Worm (Caenorhabditis elegans) whole organism, young adult: ENCODE data around the gene F47B8.18.

Source experiments
- C06A6.2 ChIP-seq: fragments of 200-800 bp; sonication (Bioruptor generic); conservative IDR thresholded peaks from 2 replicates; pipeline ENCODE4 v1.3.6; 2022; ENCODE audit warnings: missing genetic modification characterization, missing compliant biosample characterization
- D2030.7 ChIP-seq: fragments of 200-800 bp; sonication (Bioruptor generic); IDR thresholded peaks from 2 replicates; pipeline ENCODE4 v1.3.6; 2022; ENCODE audit warnings: missing genetic modification reagents, missing genetic modification characterization, missing compliant biosample characterization
- F22D6.2 ChIP-seq: sonication (generic microtip); optimal IDR thresholded peaks from 2 replicates; lab custom pipeline; 2016; ENCODE audit warnings: mild to moderate bottlenecking, missing genetic modification characterization, missing compliant biosample characterization
- F57C9.4 ChIP-seq: sonication (generic microtip); optimal IDR thresholded peaks from 2 replicates; lab custom pipeline; 2017; ENCODE audit warnings: mild to moderate bottlenecking, missing genetic modification characterization, missing compliant biosample characterization
- ceh-91 ChIP-seq: fragments of 200-800 bp; sonication (Bioruptor generic); IDR thresholded peaks from 2 replicates; pipeline ENCODE4 v1.3.6; 2022; ENCODE audit warnings: missing genetic modification reagents, missing genetic modification characterization, missing compliant biosample characterization
- efl-1 ChIP-seq: fragments of 150-350 bp; optimal IDR thresholded peaks from 2 replicates; lab custom pipeline; 2014; ENCODE audit warnings: missing biosample characterization, missing genetic modification reagents, missing genetic modification characterization
- egl-18 ChIP-seq: fragments of 200-800 bp; sonication (Bioruptor generic); IDR thresholded peaks from 2 replicates; pipeline ENCODE4 v1.3.6; 2022; ENCODE audit warnings: missing genetic modification reagents, missing genetic modification characterization, missing compliant biosample characterization
- ets-4 ChIP-seq: fragments of 200-800 bp; sonication (Bioruptor generic); optimal IDR thresholded peaks from 2 replicates; lab custom pipeline; 2018; ENCODE audit warnings: mild to moderate bottlenecking, missing genetic modification characterization, missing compliant biosample characterization
- snpc-1.3 ChIP-seq: sonication (generic microtip); optimal IDR thresholded peaks from 2 replicates; lab custom pipeline; 2017; ENCODE audit warnings: missing genetic modification characterization, mild to moderate bottlenecking, missing compliant biosample characterization, antibody characterized with exemption, moderate library complexity, missing genotype, missing genetic modification reagents; ENCODE audit not compliant: insufficient read depth
- unc-130 ChIP-seq: sonication (generic microtip); optimal IDR thresholded peaks from 2 replicates; lab custom pipeline; 2016; ENCODE audit warnings: missing genetic modification reagents, missing genetic modification characterization, missing compliant biosample characterization

DNA sequence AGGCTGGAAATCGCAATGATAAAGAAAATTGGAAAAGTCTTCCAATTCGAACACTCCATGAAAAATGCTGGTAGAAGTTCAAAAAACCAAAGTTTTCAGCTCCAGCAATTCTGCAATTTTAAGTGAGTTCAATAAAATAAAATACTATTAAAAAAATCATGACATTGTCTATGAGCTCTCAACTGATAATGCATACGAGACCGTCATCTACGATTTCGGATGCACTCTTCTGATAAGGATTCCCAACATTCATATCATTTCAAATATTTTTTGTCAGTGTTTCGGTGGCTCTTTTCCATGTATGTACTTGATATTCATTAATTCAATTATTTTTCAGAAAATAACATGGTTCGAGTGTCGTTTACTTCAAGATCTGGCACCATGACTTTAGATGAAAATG lies 24.2 kb downstream of the F47B8.18 start, which contains the start of gene F14D7.6:
- TF ChIP-seq efl-1 (GFP tag; lab: Kevin White, UChicago) (no peak), F22D6.2 (tag; lab: Kevin White, UChicago) (no peak), C06A6.2 (GFP tag; lab: Robert Waterston, UW) (no peak), F57C9.4 (tag; lab: Kevin White, UChicago) (no peak), D2030.7 (no peak), ets-4 (GFP tag; lab: Kevin White, UChicago) (no peak), unc-130 (GFP tag; lab: Kevin White, UChicago) (no peak), ceh-91 (GFP tag; lab: Robert Waterston, UW) (no peak), egl-18 (GFP tag; lab: Robert Waterston, UW) (no peak), snpc-1.3 (tag; lab: Kevin White, UChicago) (no peak)
